Worm (Caenorhabditis elegans): ENCODE results near the gene C47G2.4.

The C47G2.4 gene

DNA sequence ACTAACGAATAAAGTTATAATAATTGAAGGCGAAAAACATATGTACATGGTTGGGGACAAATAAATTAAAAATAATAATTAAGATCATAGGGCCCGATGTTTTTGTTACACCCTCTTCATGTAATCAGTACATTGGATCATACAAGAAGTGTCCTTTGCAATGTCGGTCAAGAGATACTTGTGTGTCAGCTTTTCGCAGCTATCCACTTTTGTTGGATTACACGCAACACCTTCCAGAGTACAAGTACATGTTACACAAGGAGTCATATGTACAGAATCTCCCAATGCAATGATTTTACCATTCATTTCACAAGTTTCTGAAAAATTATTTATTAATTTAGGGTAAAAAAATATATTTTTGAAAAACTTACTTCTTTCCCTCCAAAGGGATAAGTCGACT lies 52.4 kb downstream of the C47G2.4 start:
- TF ChIP-seq Y55F3AM.14 (GFP tag; optimal IDR thresholded peaks at IDR 0.05) (no peak), dmd-4 (tag; optimal IDR thresholded peaks at IDR 0.05) (no peak), elt-1 (tag; optimal IDR thresholded peaks at IDR 0.05) (no peak), ZK546.5 (tag; optimal IDR thresholded peaks at IDR 0.05) (no peak), ztf-11 (tag; optimal IDR thresholded peaks at IDR 0.05) (no peak), aly-2 (tag; optimal IDR thresholded peaks at IDR 0.05) (no peak), zag-1 (tag; optimal IDR thresholded peaks at IDR 0.05) (no peak), fos-1 (tag; optimal IDR thresholded peaks at IDR 0.05) (no peak), lin-11 (tag; optimal IDR thresholded peaks at IDR 0.05) (no peak), nhr-10 (tag; optimal IDR thresholded peaks at IDR 0.05) (no peak), ztf-1 (GFP tag; conservative IDR thresholded peaks at IDR 0.05) (no peak), nhr-23 (tag; optimal IDR thresholded peaks at IDR 0.05) (no peak), unc-55 (GFP tag; optimal IDR thresholded peaks at IDR 0.05) (no peak), lsy-2 (tag; optimal IDR thresholded peaks at IDR 0.05) (no peak)
